Fruit fly (Drosophila melanogaster) whole organism, wandering third instar larva: ENCODE measurements around the gene ru.

ENCODE experiments used
- Dfd ChIP-seq: fragments of >200 bp; optimal IDR thresholded peaks from 2 replicates; lab custom pipeline; 2017; ENCODE audit warnings: missing biosample characterization, missing genetic modification characterization
- Hr78 ChIP-seq: fragments of >200 bp; optimal IDR thresholded peaks from 2 replicates; lab custom pipeline; 2017; ENCODE audit warnings: missing biosample characterization, missing genetic modification characterization
- Jra ChIP-seq: sonication (Bioruptor generic); optimal IDR thresholded peaks from 2 replicates; lab custom pipeline; 2016; ENCODE audit warnings: missing biosample characterization, missing genetic modification characterization
- Rel ChIP-seq, 2 experiments: fragments of 200-800 bp; sonication (Bioruptor generic) in 1 of 2; optimal IDR thresholded peaks; 2 replicates in 1 of 2; 3 replicates in 1 of 2; lab custom pipeline; 2016 to 2019; ENCODE audit warnings: mild to moderate bottlenecking in 2 of 2, missing biosample characterization in 2 of 2, missing genetic modification characterization in 2 of 2, moderate library complexity in 1 of 2
- psq ChIP-seq: fragments of 200-800 bp; sonication (Bioruptor generic); optimal IDR thresholded peaks from 3 replicates; lab custom pipeline; 2017; ENCODE audit warnings: missing biosample characterization, mild to moderate bottlenecking, missing genetic modification characterization, moderate library complexity
- sv ChIP-seq: fragments of 200-800 bp; sonication (Bioruptor generic); optimal IDR thresholded peaks from 3 replicates; lab custom pipeline; 2016; ENCODE audit warnings: missing biosample characterization, missing genetic modification characterization
- tai ChIP-seq: sonication (Bioruptor generic); optimal IDR thresholded peaks from 2 replicates; lab custom pipeline; 2016; ENCODE audit warnings: missing biosample characterization, missing genetic modification characterization

DNA sequence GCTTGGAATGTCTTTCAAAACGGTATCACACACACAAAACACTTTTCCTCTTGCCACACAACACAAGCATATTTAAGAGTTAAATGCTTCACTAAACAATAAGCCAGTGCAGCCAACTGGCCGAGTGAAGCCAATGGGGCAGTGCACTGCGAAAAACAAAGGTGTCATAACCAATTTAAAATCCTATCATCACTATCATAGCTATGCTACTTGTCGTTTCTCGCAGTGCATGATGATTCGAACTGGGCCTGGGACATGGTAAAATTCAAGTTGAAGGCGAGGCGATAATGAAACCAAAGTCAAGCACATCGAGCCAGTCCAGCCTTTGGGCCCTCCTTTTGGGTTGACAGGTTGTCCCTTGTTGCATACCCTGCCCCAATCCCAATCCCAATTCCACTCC lies 48.4 kb downstream of the ru start:
- TF ChIP-seq psq (GFP tag; lab: Kevin White, UChicago), result no peak
- no peak for TF ChIP-seq sv (GFP tag; lab: Kevin White, UChicago)
- TF ChIP-seq Jra (GFP tag; lab: Kevin White, UChicago), result no peak
- TF ChIP-seq tai (GFP tag; lab: Kevin White, UChicago), result no peak
- no peak for TF ChIP-seq Hr78 (GFP tag; lab: Kevin White, UChicago)
- TF ChIP-seq Dfd (GFP tag; lab: Kevin White, UChicago), result no peak
- no peak for TF ChIP-seq Rel (GFP tag; optimal IDR thresholded peaks at IDR 0.05; lab: Kevin White, UChicago)
- no peak for TF ChIP-seq Rel (tag; optimal IDR thresholded peaks at IDR 0.05; lab: Kevin White, UChicago)
